Worm (Caenorhabditis elegans) whole organism, L1 larva: ENCODE data around the gene nhr-226.
A peak's percentile ranks its signal among the peaks of the same experiment; 100 is the strongest.

Experiments used
- F16B12.6 ChIP-seq: fragments of 150-350 bp; optimal IDR thresholded peaks from 2 replicates; lab custom pipeline; 2014; ENCODE audit warnings: missing biosample characterization, missing genetic modification characterization
- aha-1 ChIP-seq: fragments of 150-350 bp; optimal IDR thresholded peaks from 2 replicates; lab custom pipeline; 2014; ENCODE audit warnings: missing biosample characterization, missing genetic modification characterization
- alr-1 ChIP-seq: fragments of 200-800 bp; sonication (Bioruptor generic); optimal IDR thresholded peaks from 2 replicates; lab custom pipeline; 2018; ENCODE audit warnings: borderline replicate concordance, mild to moderate bottlenecking, missing genetic modification characterization, missing compliant biosample characterization
- aly-2 ChIP-seq: fragments of 150-350 bp; optimal IDR thresholded peaks from 2 replicates; lab custom pipeline; 2014; ENCODE audit warnings: missing biosample characterization, missing genetic modification characterization
- ama-1 ChIP-seq: fragments of 150-350 bp; optimal IDR thresholded peaks from 2 replicates; lab custom pipeline; 2014
- blmp-1 ChIP-seq: fragments of 150-350 bp; optimal IDR thresholded peaks from 2 replicates; lab custom pipeline; 2014; ENCODE audit warnings: missing biosample characterization, missing genetic modification characterization
- ceh-8 ChIP-seq: fragments of 200-800 bp; sonication (Bioruptor generic); optimal IDR thresholded peaks from 2 replicates; lab custom pipeline; 2018; ENCODE audit warnings: mild to moderate bottlenecking, missing genetic modification characterization, moderate library complexity, missing compliant biosample characterization
- ceh-82 ChIP-seq, 3 experiments: fragments of 150-350 bp in 1 of 3; sonication (generic microtip) in 2 of 3; optimal IDR thresholded peaks; 2 replicates each; lab custom pipeline; 2014 to 2017; ENCODE audit warnings: missing biosample characterization in 3 of 3, missing genetic modification characterization in 3 of 3
- ceh-88 ChIP-seq: fragments of 200-800 bp; sonication (Bioruptor generic); IDR thresholded peaks from 2 replicates; pipeline ENCODE4 v1.3.6; 2022; ENCODE audit warnings: missing genetic modification characterization, missing compliant biosample characterization
- ceh-90 ChIP-seq: sonication (generic microtip); optimal IDR thresholded peaks from 2 replicates; lab custom pipeline; 2016; ENCODE audit warnings: missing genetic modification characterization, missing compliant biosample characterization
- dsc-1 ChIP-seq: sonication (generic microtip); optimal IDR thresholded peaks from 2 replicates; lab custom pipeline; 2016; ENCODE audit warnings: mild to moderate bottlenecking, missing genetic modification characterization, missing compliant biosample characterization
- efl-3 ChIP-seq: fragments of 200-800 bp; sonication (Bioruptor generic); optimal IDR thresholded peaks from 2 replicates; lab custom pipeline; 2018; ENCODE audit warnings: mild to moderate bottlenecking, missing genetic modification characterization, missing compliant biosample characterization
- elt-3 ChIP-seq, 6 experiments: fragments of 150-350 bp in 1 of 6; sonication (generic microtip); optimal IDR thresholded peaks; 2 replicates each; lab custom pipeline; 2017 to 2018; ENCODE audit warnings: missing biosample characterization in 6 of 6, missing genetic modification characterization in 6 of 6, inconsistent platforms in 1 of 6
- fkh-10 ChIP-seq: sonication (generic microtip); optimal IDR thresholded peaks from 2 replicates; lab custom pipeline; 2017; ENCODE audit warnings: missing biosample characterization, missing genetic modification reagents, missing genetic modification characterization
- fkh-4 ChIP-seq: sonication (generic microtip); optimal IDR thresholded peaks from 2 replicates; lab custom pipeline; 2016; ENCODE audit warnings: missing compliant biosample characterization, missing genetic modification characterization, borderline replicate concordance
- fkh-8 ChIP-seq: sonication (generic microtip); optimal IDR thresholded peaks from 2 replicates; lab custom pipeline; 2016; ENCODE audit warnings: mild to moderate bottlenecking, missing genetic modification characterization, missing compliant biosample characterization
- grh-1 ChIP-seq: fragments of 200-800 bp; sonication (Bioruptor generic); IDR thresholded peaks from 2 replicates; pipeline ENCODE4 v1.3.6; 2022; ENCODE audit warnings: missing genetic modification reagents, missing genetic modification characterization, missing compliant biosample characterization
- hlh-17 ChIP-seq: fragments of 200-800 bp; sonication (Bioruptor generic); optimal IDR thresholded peaks from 2 replicates; lab custom pipeline; 2018; ENCODE audit warnings: missing genetic modification characterization, mild to moderate bottlenecking, missing compliant biosample characterization, moderate library complexity, borderline replicate concordance
- hpl-2 ChIP-seq: fragments of 150-350 bp; optimal IDR thresholded peaks from 2 replicates; lab custom pipeline; 2014; ENCODE audit warnings: missing biosample characterization, missing genetic modification reagents, missing genetic modification characterization
- irx-1 ChIP-seq: sonication (generic microtip); optimal IDR thresholded peaks from 2 replicates; lab custom pipeline; 2016; ENCODE audit warnings: missing genetic modification characterization, missing compliant biosample characterization
- jun-1 ChIP-seq: fragments of 150-350 bp; optimal IDR thresholded peaks from 2 replicates; lab custom pipeline; 2014; ENCODE audit warnings: missing biosample characterization, missing genetic modification reagents, missing genetic modification characterization
- lin-13 ChIP-seq: fragments of 150-350 bp; optimal IDR thresholded peaks from 2 replicates; lab custom pipeline; 2014; ENCODE audit warnings: missing biosample characterization, missing genetic modification reagents, missing genetic modification characterization
- lin-14 ChIP-seq: fragments of 200-800 bp; sonication (Bioruptor generic); optimal IDR thresholded peaks from 2 replicates; lab custom pipeline; 2018; ENCODE audit warnings: mild to moderate bottlenecking, missing genetic modification characterization, moderate library complexity, missing compliant biosample characterization
- lin-15B ChIP-seq: fragments of 150-350 bp; sonication (generic microtip); optimal IDR thresholded peaks from 3 replicates; lab custom pipeline; 2014; ENCODE audit warnings: missing biosample characterization, missing genetic modification characterization
- lin-35 ChIP-seq, 2 experiments: fragments of 150-350 bp; optimal IDR thresholded peaks; 2 replicates each; lab custom pipeline; 2014; ENCODE audit warnings: missing biosample characterization in 2 of 2, missing genetic modification characterization in 2 of 2, missing genetic modification reagents in 2 of 2
- lin-39 ChIP-seq: fragments of 150-350 bp; optimal IDR thresholded peaks from 2 replicates; lab custom pipeline; 2014; ENCODE audit warnings: missing biosample characterization, missing genetic modification reagents, missing genetic modification characterization
- lsy-2 ChIP-seq, 2 experiments: fragments of 150-350 bp; optimal IDR thresholded peaks; 2 replicates each; lab custom pipeline; 2014; ENCODE audit warnings: missing biosample characterization in 2 of 2, missing genetic modification characterization in 2 of 2
- mab-9 ChIP-seq: fragments of 200-800 bp; sonication (Bioruptor generic); IDR thresholded peaks from 2 replicates; pipeline ENCODE4 v1.3.6; 2022; ENCODE audit warnings: missing genetic modification reagents, missing genetic modification characterization, missing compliant biosample characterization
- nhr-11 ChIP-seq: fragments of 150-350 bp; optimal IDR thresholded peaks from 2 replicates; lab custom pipeline; 2014; ENCODE audit warnings: missing biosample characterization, missing genetic modification characterization
- nhr-19 ChIP-seq: fragments of 200-800 bp; sonication (Bioruptor generic); conservative IDR thresholded peaks from 2 replicates; pipeline ENCODE4 v1.3.6; 2022; ENCODE audit warnings: missing genetic modification characterization, missing compliant biosample characterization
- nhr-20 ChIP-seq: sonication (generic microtip); optimal IDR thresholded peaks from 2 replicates; lab custom pipeline; 2016; ENCODE audit warnings: mild to moderate bottlenecking, missing genetic modification characterization, missing compliant biosample characterization
- nhr-237 ChIP-seq: fragments of 150-350 bp; optimal IDR thresholded peaks from 2 replicates; lab custom pipeline; 2014; ENCODE audit warnings: missing biosample characterization, missing genetic modification characterization
- nhr-71 ChIP-seq: sonication (generic microtip); optimal IDR thresholded peaks from 2 replicates; lab custom pipeline; 2016; ENCODE audit warnings: mild to moderate bottlenecking, missing genetic modification characterization, moderate library complexity, missing compliant biosample characterization
- nhr-77 ChIP-seq: fragments of 150-350 bp; optimal IDR thresholded peaks from 2 replicates; lab custom pipeline; 2014; ENCODE audit warnings: missing biosample characterization, missing genetic modification characterization
- nhr-85 ChIP-seq: sonication (generic microtip); peaks from one replicate; lab custom pipeline; 2016; ENCODE audit warnings: missing genetic modification characterization, inconsistent platforms, missing compliant biosample characterization
- pax-3 ChIP-seq: fragments of 200-800 bp; sonication (Bioruptor generic); optimal IDR thresholded peaks from 2 replicates; lab custom pipeline; 2018; ENCODE audit warnings: mild to moderate bottlenecking, missing genetic modification characterization, moderate library complexity, missing compliant biosample characterization
- pqm-1 ChIP-seq: sonication (generic microtip); optimal IDR thresholded peaks from 3 replicates; lab custom pipeline; 2017; ENCODE audit warnings: missing biosample characterization, missing genetic modification characterization
- snpc-4 ChIP-seq: fragments of 150-350 bp; optimal IDR thresholded peaks from 2 replicates; lab custom pipeline; 2014; ENCODE audit warnings: missing biosample characterization, missing genetic modification characterization
- snu-23 ChIP-seq: sonication (generic microtip); optimal IDR thresholded peaks from 2 replicates; lab custom pipeline; 2016; ENCODE audit warnings: missing genetic modification characterization, missing compliant biosample characterization
- sox-4 ChIP-seq: sonication (generic microtip); optimal IDR thresholded peaks from 2 replicates; lab custom pipeline; 2016; ENCODE audit warnings: missing genetic modification characterization, missing compliant biosample characterization
- sup-37 ChIP-seq: fragments of 200-800 bp; sonication (Bioruptor generic); optimal IDR thresholded peaks from 2 replicates; lab custom pipeline; 2018; ENCODE audit warnings: mild to moderate bottlenecking, missing genetic modification characterization, missing compliant biosample characterization
- tbx-2 ChIP-seq: sonication (generic microtip); optimal IDR thresholded peaks from 2 replicates; lab custom pipeline; 2016; ENCODE audit warnings: missing genetic modification characterization, missing compliant biosample characterization
- unc-130 ChIP-seq: fragments of 150-350 bp; optimal IDR thresholded peaks from 2 replicates; lab custom pipeline; 2017; ENCODE audit warnings: missing biosample characterization, missing genetic modification characterization, inconsistent platforms
- unc-30 ChIP-seq: sonication (generic microtip); optimal IDR thresholded peaks from 2 replicates; lab custom pipeline; 2017; ENCODE audit warnings: missing biosample characterization, missing genetic modification characterization
- unc-62 ChIP-seq: fragments of 150-350 bp; optimal IDR thresholded peaks from 2 replicates; lab custom pipeline; 2014; ENCODE audit warnings: missing biosample characterization, missing genetic modification reagents, missing genetic modification characterization
- unc-86 ChIP-seq: sonication (generic microtip); optimal IDR thresholded peaks from 2 replicates; lab custom pipeline; 2016; ENCODE audit warnings: missing genetic modification characterization, missing compliant biosample characterization
- unc-98 ChIP-seq: fragments of 200-800 bp; sonication (Bioruptor generic); IDR thresholded peaks from 2 replicates; pipeline ENCODE4 v1.3.6; 2022; ENCODE audit warnings: missing genetic modification characterization, missing compliant biosample characterization
- vab-15 ChIP-seq: sonication (generic microtip); optimal IDR thresholded peaks from 2 replicates; lab custom pipeline; 2017; ENCODE audit warnings: missing genotype, mild to moderate bottlenecking, missing genetic modification characterization, missing compliant biosample characterization
- xbp-1 ChIP-seq: sonication (generic microtip); optimal IDR thresholded peaks from 2 replicates; lab custom pipeline; 2016; ENCODE audit warnings: missing genetic modification characterization, missing compliant biosample characterization
- zag-1 ChIP-seq: fragments of 150-350 bp; optimal IDR thresholded peaks from 2 replicates; lab custom pipeline; 2014; ENCODE audit warnings: missing biosample characterization, missing genetic modification characterization
- zip-4 ChIP-seq: fragments of 200-800 bp; sonication (Bioruptor generic); optimal IDR thresholded peaks from 2 replicates; lab custom pipeline; 2018; ENCODE audit warnings: mild to moderate bottlenecking, missing genetic modification characterization, moderate library complexity, missing compliant biosample characterization

The nhr-226 gene

ce11 chrV:2274253-2274892, 20.3 kb upstream of the nhr-226 start, which contains the start of the genes Y5H2A.4 and abu-4:
Gene Y5H2A.4, minus strand, starts transcription at chrV:2274353.
Gene abu-4, plus strand, starts transcription at chrV:2274842.
- no peak for TF ChIP-seq jun-1 (tag; lab: Kevin White, UChicago)
- no peak for TF ChIP-seq unc-98 (GFP tag; lab: Robert Waterston, UW)
- TF ChIP-seq elt-3 (tag; optimal IDR thresholded peaks at IDR 0.05; lab: Kevin White, UChicago): no peak
- TF ChIP-seq unc-62 (GFP tag; lab: Kevin White, UChicago): no peak

- TF ChIP-seq dsc-1 (tag; lab: Kevin White, UChicago) (no peak), mab-9 (GFP tag; lab: Robert Waterston, UW) (no peak), nhr-19 (GFP tag; lab: Robert Waterston, UW) (no peak), tbx-2 (no peak), unc-86 (tag; lab: Kevin White, UChicago) (no peak), aly-2 (tag; lab: Kevin White, UChicago) (no peak), irx-1 (tag; lab: Kevin White, UChicago) (no peak), alr-1 (tag; lab: Kevin White, UChicago) (no peak), nhr-237 (tag; lab: Kevin White, UChicago) (no peak), lsy-2 (tag; optimal IDR thresholded peaks at IDR 0.05; lab: Kevin White, UChicago) (no peak), fkh-10 (no peak), elt-3 (tag; optimal IDR thresholded peaks at IDR 0.05; lab: Kevin White, UChicago) (no peak), ama-1 (lab: Kevin White, UChicago) (no peak), grh-1 (GFP tag; lab: Robert Waterston, UW) (no peak), ceh-82 (tag; optimal IDR thresholded peaks at IDR 0.05; lab: Kevin White, UChicago) (peak in 1 of 3 experiments; percentile 21), blmp-1 (tag; lab: Kevin White, UChicago) (no peak), lin-35 (GFP tag; optimal IDR thresholded peaks at IDR 0.05; lab: Kevin White, UChicago) (peak in 1 of 2 experiments; percentile 48), vab-15 (tag; lab: Kevin White, UChicago) (no peak), efl-3 (no peak), fkh-4 (no peak), snpc-4 (no peak), nhr-71 (tag; lab: Kevin White, UChicago) (peak; percentile 21), ceh-88 (GFP tag; lab: Robert Waterston, UW) (no peak), unc-98 (GFP tag; lab: Robert Waterston, UW) (no peak), sox-4 (tag; lab: Kevin White, UChicago) (no peak), ceh-8 (GFP tag; lab: Kevin White, UChicago) (no peak), unc-130 (tag; lab: Kevin White, UChicago) (no peak), aha-1 (tag; lab: Kevin White, UChicago) (no peak), sup-37 (GFP tag; lab: Kevin White, UChicago) (no peak), lin-14 (GFP tag; lab: Kevin White, UChicago) (peak; percentile 67), nhr-85 (peak; percentile 42), ceh-90 (tag; lab: Kevin White, UChicago) (no peak), hpl-2 (GFP tag; lab: Kevin White, UChicago) (no peak), nhr-11 (tag; lab: Kevin White, UChicago) (no peak), pqm-1 (tag; lab: Kevin White, UChicago) (no peak), F16B12.6 (tag; lab: Kevin White, UChicago) (no peak), zag-1 (tag; lab: Kevin White, UChicago) (no peak), hlh-17 (GFP tag; lab: Kevin White, UChicago) (no peak), nhr-77 (tag; lab: Kevin White, UChicago) (peak; percentile 50), lin-13 (GFP tag; lab: Kevin White, UChicago) (peak; percentile 25), unc-30 (tag; lab: Kevin White, UChicago) (no peak), lin-15B (tag; lab: Kevin White, UChicago) (no peak), zip-4 (no peak), lin-39 (no peak), fkh-8 (tag; lab: Kevin White, UChicago) (peak; percentile 19), nhr-20 (tag; lab: Kevin White, UChicago) (peak; percentile 13), xbp-1 (tag; lab: Kevin White, UChicago) (no peak), snu-23 (peak; percentile 19), pax-3 (no peak)
Observed at ce11 chrV:2277260-2277659, 17.4 kb upstream of the nhr-226 start.
